Worm (Caenorhabditis elegans) whole organism, late embryonic: ENCODE results near the gene plrg-1.

Source experiments
- C08G9.2 ChIP-seq: sonication (generic microtip); optimal IDR thresholded peaks from 2 replicates; lab custom pipeline; 2016; ENCODE audit warnings: mild to moderate bottlenecking, missing genetic modification characterization, moderate library complexity, missing compliant biosample characterization
- C38D4.7 ChIP-seq: fragments of 200-800 bp; sonication (Bioruptor generic); optimal IDR thresholded peaks from 2 replicates; lab custom pipeline; 2018; ENCODE audit warnings: mild to moderate bottlenecking, missing genetic modification characterization, moderate library complexity, missing compliant biosample characterization
- K02D7.2 ChIP-seq: sonication (generic microtip); optimal IDR thresholded peaks from 2 replicates; lab custom pipeline; 2017; ENCODE audit warnings: mild to moderate bottlenecking, missing genetic modification characterization, missing compliant biosample characterization
- T23F11.4 ChIP-seq: fragments of 200-800 bp; sonication (Bioruptor generic); optimal IDR thresholded peaks from 2 replicates; lab custom pipeline; 2018; ENCODE audit warnings: mild to moderate bottlenecking, missing genetic modification characterization, missing compliant biosample characterization
- ama-1 ChIP-seq: fragments of 150-350 bp; optimal IDR thresholded peaks from 2 replicates; lab custom pipeline; 2014
- ceh-14 ChIP-seq: sonication (generic microtip); optimal IDR thresholded peaks from 2 replicates; lab custom pipeline; 2016; ENCODE audit warnings: missing genotype, missing genetic modification characterization, missing compliant biosample characterization
- ceh-2 ChIP-seq: sonication (generic microtip); optimal IDR thresholded peaks from 2 replicates; lab custom pipeline; 2016; ENCODE audit warnings: missing genotype, missing genetic modification characterization, missing compliant biosample characterization
- ceh-30 ChIP-seq: fragments of 150-350 bp; optimal IDR thresholded peaks from 2 replicates; lab custom pipeline; 2014; ENCODE audit warnings: missing biosample characterization, missing genetic modification characterization
- ceh-31 ChIP-seq: sonication (generic microtip); optimal IDR thresholded peaks from 2 replicates; lab custom pipeline; 2016; ENCODE audit warnings: missing genetic modification characterization, missing compliant biosample characterization
- ceh-45 ChIP-seq: fragments of 200-800 bp; sonication (Bioruptor generic); IDR thresholded peaks from 2 replicates; pipeline ENCODE4 v1.3.6; 2022; ENCODE audit warnings: missing genetic modification reagents, missing genetic modification characterization, missing compliant biosample characterization
- che-1 ChIP-seq: sonication (generic microtip); optimal IDR thresholded peaks from 2 replicates; lab custom pipeline; 2016; ENCODE audit warnings: mild to moderate bottlenecking, missing genetic modification characterization, missing compliant biosample characterization
- elt-2 ChIP-seq: sonication (generic microtip); optimal IDR thresholded peaks from 2 replicates; lab custom pipeline; 2016; ENCODE audit warnings: missing genetic modification reagents, missing genetic modification characterization, missing compliant biosample characterization
- ets-4 ChIP-seq: sonication (generic microtip); optimal IDR thresholded peaks from 2 replicates; lab custom pipeline; 2016; ENCODE audit warnings: missing genetic modification characterization, missing compliant biosample characterization
- fax-1 ChIP-seq: sonication (generic microtip); optimal IDR thresholded peaks from 2 replicates; lab custom pipeline; 2016; ENCODE audit warnings: missing genotype, missing genetic modification characterization, missing compliant biosample characterization
- hlh-15 ChIP-seq: sonication (generic microtip); optimal IDR thresholded peaks from 2 replicates; lab custom pipeline; 2016; ENCODE audit warnings: missing genetic modification characterization, missing compliant biosample characterization
- hlh-6 ChIP-seq: sonication (generic microtip); optimal IDR thresholded peaks from 2 replicates; lab custom pipeline; 2016; ENCODE audit warnings: missing genotype, missing genetic modification characterization, missing compliant biosample characterization
- nfya-1 ChIP-seq: sonication (generic microtip); optimal IDR thresholded peaks from 2 replicates; lab custom pipeline; 2017; ENCODE audit warnings: missing genetic modification characterization, mild to moderate bottlenecking, missing compliant biosample characterization, antibody characterized with exemption, moderate library complexity
- pag-3 ChIP-seq: sonication (generic microtip); optimal IDR thresholded peaks from 2 replicates; lab custom pipeline; 2016; ENCODE audit warnings: missing compliant biosample characterization, missing genetic modification characterization, borderline replicate concordance
- pax-1 ChIP-seq: fragments of 150-350 bp; optimal IDR thresholded peaks from 2 replicates; lab custom pipeline; 2014; ENCODE audit warnings: missing biosample characterization, missing genetic modification characterization
- pha-4 ChIP-seq: fragments of 150-350 bp; optimal IDR thresholded peaks from 2 replicates; lab custom pipeline; 2018; ENCODE audit warnings: missing biosample characterization, missing genetic modification reagents, missing genetic modification characterization
- pros-1 ChIP-seq: fragments of 150-350 bp; optimal IDR thresholded peaks from 2 replicates; lab custom pipeline; 2014; ENCODE audit warnings: missing biosample characterization, missing genetic modification reagents, missing genetic modification characterization
- sdc-2 ChIP-seq: sonication (generic microtip); optimal IDR thresholded peaks from 2 replicates; lab custom pipeline; 2016; ENCODE audit warnings: missing genotype, missing genetic modification characterization, missing compliant biosample characterization
- sox-2 ChIP-seq: fragments of 200-800 bp; sonication (Bioruptor generic); IDR thresholded peaks from 2 replicates; pipeline ENCODE4 v1.3.6; 2022; ENCODE audit warnings: missing genetic modification reagents, missing genetic modification characterization, missing compliant biosample characterization
- tbx-2 ChIP-seq: sonication (generic microtip); optimal IDR thresholded peaks from 2 replicates; lab custom pipeline; 2016; ENCODE audit warnings: missing genetic modification characterization, missing compliant biosample characterization
- ttx-3 ChIP-seq: sonication (generic microtip); optimal IDR thresholded peaks from 2 replicates; lab custom pipeline; 2016; ENCODE audit warnings: missing genetic modification reagents, missing genetic modification characterization, missing compliant biosample characterization
- unc-3 ChIP-seq, 2 experiments: fragments of 200-800 bp in 1 of 2; sonication (Bioruptor generic) in 1 of 2; sonication (generic microtip) in 1 of 2; conservative IDR thresholded peaks in 1 of 2; optimal IDR thresholded peaks in 1 of 2; 2 replicates each; pipeline versions ENCODE4 v1.3.6 to Lab custom; 2016 to 2022; ENCODE audit warnings: missing compliant biosample characterization in 2 of 2, missing genetic modification characterization in 2 of 2, missing genetic modification reagents in 1 of 2
- unc-55 ChIP-seq: sonication (generic microtip); optimal IDR thresholded peaks from 2 replicates; lab custom pipeline; 2017; ENCODE audit warnings: missing biosample characterization, missing genetic modification reagents, missing genetic modification characterization
- zip-5 ChIP-seq: sonication (generic microtip); optimal IDR thresholded peaks from 2 replicates; lab custom pipeline; 2016; ENCODE audit warnings: missing genetic modification characterization, missing compliant biosample characterization

Gene plrg-1

ce11 chrV:10758658-10759057 lies 49.1 kb downstream of the plrg-1 start, which contains the start of gene F28H7.8:
F28H7.8 (plus strand) TSS chrV:10758958.
- no peak for TF ChIP-seq ceh-2 (tag; lab: Kevin White, UChicago)
- no peak for TF ChIP-seq fax-1 (tag; lab: Kevin White, UChicago)
- no peak for TF ChIP-seq C08G9.2
- no peak for TF ChIP-seq C38D4.7 (GFP tag; lab: Kevin White, UChicago)
- no peak for TF ChIP-seq sdc-2 (tag; lab: Kevin White, UChicago)
- TF ChIP-seq ceh-14 (tag; lab: Kevin White, UChicago) = no peak
- TF ChIP-seq nfya-1 (tag; lab: Kevin White, UChicago) = no peak
- TF ChIP-seq, all 69 proteins: peak for 0

- no peak for TF ChIP-seq T23F11.4
- no peak for TF ChIP-seq pros-1 (tag; lab: Kevin White, UChicago)
- no peak for TF ChIP-seq che-1 (tag; lab: Kevin White, UChicago)
- no peak for TF ChIP-seq pax-1
- no peak for TF ChIP-seq C38D4.7 (GFP tag; lab: Kevin White, UChicago)
- TF ChIP-seq pag-3 (tag; lab: Kevin White, UChicago) = no peak
- no peak for TF ChIP-seq pha-4 (tag; lab: Kevin White, UChicago)
- TF ChIP-seq ceh-30 (tag; lab: Kevin White, UChicago) = no peak
- no peak for TF ChIP-seq elt-2 (tag; lab: Kevin White, UChicago)
- no peak for TF ChIP-seq ceh-31 (tag; lab: Kevin White, UChicago)
- TF ChIP-seq unc-55 (GFP tag; lab: Kevin White, UChicago) = no peak
- no peak for TF ChIP-seq zip-5 (tag; lab: Kevin White, UChicago)
- no peak for TF ChIP-seq ceh-45
- no peak for TF ChIP-seq ttx-3 (tag; lab: Kevin White, UChicago)
- no peak for TF ChIP-seq hlh-15 (tag; lab: Kevin White, UChicago)
- TF ChIP-seq nfya-1 (tag; lab: Kevin White, UChicago) = no peak
- TF ChIP-seq ets-4 (tag; lab: Kevin White, UChicago) = no peak
- TF ChIP-seq K02D7.2 (tag; lab: Kevin White, UChicago) = no peak
- no peak for TF ChIP-seq ama-1 (lab: Kevin White, UChicago)
Measured at ce11 chrV:10757128-10757527, 50.6 kb downstream of the plrg-1 start.

- TF ChIP-seq hlh-15 (tag; lab: Kevin White, UChicago) (no peak), tbx-2 (tag; lab: Kevin White, UChicago) (no peak), unc-3 (GFP tag; conservative IDR thresholded peaks at IDR 0.05; lab: Robert Waterston, UW) (no peak), unc-3 (tag; optimal IDR thresholded peaks at IDR 0.05; lab: Kevin White, UChicago) (no peak), sox-2 (GFP tag; lab: Robert Waterston, UW) (no peak), hlh-6 (no peak), pros-1 (tag; lab: Kevin White, UChicago) (no peak), pag-3 (tag; lab: Kevin White, UChicago) (no peak), pax-1 (no peak)
Measured at ce11 chrV:10756698-10757097, 51.0 kb downstream of the plrg-1 start, which contains the start of gene irld-6. irld-6 (minus strand) TSS chrV:10756798.
